Fruit fly (Drosophila melanogaster): ENCODE measurements around the gene Slip1.
A peak's percentile ranks its signal among the peaks of the same experiment; 100 is the strongest.

DNA sequence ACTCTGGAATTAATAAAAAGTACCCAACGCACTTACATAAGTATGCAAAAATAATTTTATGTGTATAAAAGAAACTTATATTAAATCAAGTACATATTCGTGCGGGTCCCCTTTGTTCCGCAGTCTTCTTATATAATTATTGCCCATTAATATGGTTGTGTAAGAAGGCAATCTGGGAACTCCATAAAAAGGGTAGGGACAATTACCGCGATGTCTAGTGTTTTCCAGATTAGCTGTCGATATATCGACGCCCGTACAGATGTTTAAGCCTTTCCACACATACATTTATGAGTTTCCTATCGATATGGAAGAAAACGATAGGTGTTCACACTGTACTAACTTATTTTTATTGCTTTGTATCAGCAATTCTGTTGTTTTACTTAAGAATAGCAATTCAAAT is 33.2 kb downstream of the Slip1 start:
- TF ChIP-seq CG8478 (optimal IDR thresholded peaks at IDR 0.05) (no peak), CTCF (optimal IDR thresholded peaks at IDR 0.05) (peak; percentile 9 to 33)

Data from S2 (cell line).